Worm (Caenorhabditis elegans) whole organism, young adult: ENCODE results near the gene nhr-104.

Experiments used
- F37B4.10 ChIP-seq: fragments of 200-800 bp; sonication (Bioruptor generic); IDR thresholded peaks from 2 replicates; pipeline ENCODE4 v1.3.6; 2022; ENCODE audit warnings: missing genetic modification characterization, missing compliant biosample characterization
- F39B2.1 ChIP-seq: fragments of 200-800 bp; sonication (Bioruptor generic); IDR thresholded peaks from 2 replicates; pipeline ENCODE4 v1.3.6; 2022; ENCODE audit warnings: missing genetic modification reagents, missing genetic modification characterization, missing compliant biosample characterization
- Y95B8A.8 ChIP-seq: fragments of 200-800 bp; sonication (Bioruptor generic); IDR thresholded peaks from 2 replicates; pipeline ENCODE4 v1.3.6; 2022; ENCODE audit warnings: missing genetic modification reagents, missing genetic modification characterization, missing compliant biosample characterization
- aptf-2 ChIP-seq: fragments of 200-800 bp; sonication (Bioruptor generic); conservative IDR thresholded peaks from 2 replicates; pipeline ENCODE4 v1.3.6; 2022; ENCODE audit warnings: missing genetic modification reagents, missing genetic modification characterization, missing compliant biosample characterization
- ceh-91 ChIP-seq: fragments of 200-800 bp; sonication (Bioruptor generic); IDR thresholded peaks from 2 replicates; pipeline ENCODE4 v1.3.6; 2022; ENCODE audit warnings: missing genetic modification reagents, missing genetic modification characterization, missing compliant biosample characterization
- lin-35 ChIP-seq, 3 experiments: fragments of 150-350 bp in 2 of 3; sonication (generic microtip) in 1 of 3; optimal IDR thresholded peaks; 2 replicates each; lab custom pipeline; 2014 to 2018; ENCODE audit warnings: missing biosample characterization in 3 of 3, missing genetic modification characterization in 3 of 3, missing genetic modification reagents in 3 of 3
- unc-62 ChIP-seq: fragments of 150-350 bp; optimal IDR thresholded peaks from 2 replicates; lab custom pipeline; 2014; ENCODE audit warnings: missing biosample characterization, missing genetic modification reagents, missing genetic modification characterization
- ztf-6 ChIP-seq: fragments of 200-800 bp; sonication (Bioruptor generic); IDR thresholded peaks from 2 replicates; pipeline ENCODE4 v1.3.6; 2022; ENCODE audit warnings: missing genetic modification reagents, missing genetic modification characterization, missing compliant biosample characterization

ce11 chrIV:4776001-4776400 lies 12.5 kb downstream of the nhr-104 start, which contains the start of gene R11E3.19:
- TF ChIP-seq unc-62 (GFP tag; lab: Kevin White, UChicago): no peak
- TF ChIP-seq ztf-6 (GFP tag; lab: Robert Waterston, UW): no peak
- no peak for TF ChIP-seq Y95B8A.8
- no peak for TF ChIP-seq aptf-2 (GFP tag; lab: Robert Waterston, UW)
- no peak for TF ChIP-seq F37B4.10 (GFP tag; lab: Robert Waterston, UW)
- no peak for TF ChIP-seq lin-35 (GFP tag; optimal IDR thresholded peaks at IDR 0.05; lab: Kevin White, UChicago)
- no peak for TF ChIP-seq ceh-91 (GFP tag; lab: Robert Waterston, UW)
- no peak for TF ChIP-seq F39B2.1 (GFP tag; lab: Robert Waterston, UW)
